Fruit fly (Drosophila melanogaster) whole organism, wandering third instar larva: ENCODE results near the gene CG33223.

ENCODE experiments used
- Abd-B ChIP-seq: fragments of >200 bp; optimal IDR thresholded peaks from 2 replicates; lab custom pipeline; 2017; ENCODE audit warnings: missing biosample characterization, missing genetic modification characterization
- CG32264 ChIP-seq: fragments of 200-800 bp; sonication (Bioruptor generic); optimal IDR thresholded peaks from 2 replicates; lab custom pipeline; 2016; ENCODE audit warnings: missing biosample characterization, missing genetic modification characterization
- CG9705 ChIP-seq: fragments of 200-800 bp; sonication (Bioruptor generic); optimal IDR thresholded peaks from 2 replicates; lab custom pipeline; 2018; ENCODE audit warnings: missing biosample characterization, mild to moderate bottlenecking, missing genetic modification characterization
- CrebA ChIP-seq: fragments of 200-800 bp; sonication (Bioruptor generic); optimal IDR thresholded peaks from 2 replicates; lab custom pipeline; 2016; ENCODE audit warnings: missing biosample characterization, mild to moderate bottlenecking, missing genetic modification characterization, borderline replicate concordance
- Dfd ChIP-seq: fragments of >200 bp; optimal IDR thresholded peaks from 2 replicates; lab custom pipeline; 2017; ENCODE audit warnings: missing biosample characterization, missing genetic modification characterization
- Dif ChIP-seq: fragments of 200-275, 200-300 bp; sonication (Bioruptor generic); optimal IDR thresholded peaks from 2 replicates; lab custom pipeline; 2018; ENCODE audit warnings: missing biosample characterization, missing genetic modification characterization; ENCODE audit not compliant: partially characterized antibody
- GATAd ChIP-seq: sonication (Bioruptor generic); optimal IDR thresholded peaks from 2 replicates; lab custom pipeline; 2016; ENCODE audit warnings: missing biosample characterization, missing genetic modification characterization
- HLH106 ChIP-seq: fragments of 200-800 bp; optimal IDR thresholded peaks from 3 replicates; lab custom pipeline; 2019; ENCODE audit warnings: missing biosample characterization, mild to moderate bottlenecking, missing genetic modification characterization, moderate library complexity
- Hnf4 ChIP-seq: fragments of 200-800 bp; sonication (Bioruptor generic); optimal IDR thresholded peaks from 2 replicates; lab custom pipeline; 2016; ENCODE audit warnings: missing biosample characterization, mild to moderate bottlenecking, missing genetic modification characterization
- Hr78 ChIP-seq: fragments of >200 bp; optimal IDR thresholded peaks from 2 replicates; lab custom pipeline; 2017; ENCODE audit warnings: missing biosample characterization, missing genetic modification characterization
- Hr83 ChIP-seq: fragments of 200-300 bp; sonication (Bioruptor generic); optimal IDR thresholded peaks from 2 replicates; lab custom pipeline; 2016; ENCODE audit warnings: missing biosample characterization, mild to moderate bottlenecking, missing genetic modification characterization, moderate library complexity; ENCODE audit not compliant: poor library complexity, severe bottlenecking
- Jra ChIP-seq: sonication (Bioruptor generic); optimal IDR thresholded peaks from 2 replicates; lab custom pipeline; 2016; ENCODE audit warnings: missing biosample characterization, missing genetic modification characterization
- Mio ChIP-seq: sonication (Bioruptor generic); optimal IDR thresholded peaks from 2 replicates; lab custom pipeline; 2016; ENCODE audit warnings: missing biosample characterization, missing genetic modification characterization
- Myc ChIP-seq: fragments of >200 bp; optimal IDR thresholded peaks from 2 replicates; lab custom pipeline; 2017
- N ChIP-seq: fragments of >200 bp; optimal IDR thresholded peaks from 2 replicates; lab custom pipeline; 2018; ENCODE audit warnings: missing biosample characterization, missing external identifiers, missing genetic modification characterization
- OdsH ChIP-seq: fragments of 200-800 bp; sonication (Bioruptor generic); optimal IDR thresholded peaks from 2 replicates; lab custom pipeline; 2016; ENCODE audit warnings: missing biosample characterization, mild to moderate bottlenecking, missing genetic modification characterization
- Rel ChIP-seq, 2 experiments: fragments of 200-800 bp; sonication (Bioruptor generic) in 1 of 2; optimal IDR thresholded peaks; 2 replicates in 1 of 2; 3 replicates in 1 of 2; lab custom pipeline; 2016 to 2019; ENCODE audit warnings: mild to moderate bottlenecking in 2 of 2, missing biosample characterization in 2 of 2, missing genetic modification characterization in 2 of 2, moderate library complexity in 1 of 2
- Sp1 ChIP-seq: fragments of 200-800 bp; sonication (Bioruptor generic); optimal IDR thresholded peaks from 3 replicates; lab custom pipeline; 2019; ENCODE audit warnings: missing biosample characterization, mild to moderate bottlenecking, missing genetic modification characterization, moderate library complexity
- Vsx2 ChIP-seq: fragments of 200-300, 225-300 bp; sonication (Bioruptor generic); optimal IDR thresholded peaks from 2 replicates; lab custom pipeline; 2018; ENCODE audit warnings: missing biosample characterization, missing genetic modification characterization; ENCODE audit not compliant: partially characterized antibody
- br ChIP-seq: fragments of 200-800 bp; sonication (Bioruptor generic); optimal IDR thresholded peaks from 2 replicates; lab custom pipeline; 2016; ENCODE audit warnings: missing biosample characterization, missing genetic modification characterization
- brk ChIP-seq: fragments of 200-800 bp; sonication (Bioruptor generic); optimal IDR thresholded peaks from 2 replicates; lab custom pipeline; 2016; ENCODE audit warnings: missing biosample characterization, mild to moderate bottlenecking, missing genetic modification characterization
- dl ChIP-seq, 2 experiments: fragments of 175-275, 200-275 bp in 1 of 2; fragments of 200-275 bp in 1 of 2; sonication (Bioruptor generic); optimal IDR thresholded peaks; lab custom pipeline; 2018; ENCODE audit warnings: mild to moderate bottlenecking in 2 of 2, missing biosample characterization in 2 of 2, missing genetic modification characterization in 2 of 2, moderate library complexity in 2 of 2; ENCODE audit not compliant: partially characterized antibody in 2 of 2, insufficient read depth in 1 of 2
- dmrt93B ChIP-seq: fragments of 200-800 bp; sonication (Bioruptor generic); optimal IDR thresholded peaks from 2 replicates; lab custom pipeline; 2018; ENCODE audit warnings: missing biosample characterization, mild to moderate bottlenecking, missing genetic modification characterization
- dsf ChIP-seq: sonication (Bioruptor generic); optimal IDR thresholded peaks from 2 replicates; lab custom pipeline; 2016; ENCODE audit warnings: missing biosample characterization, missing genetic modification characterization, borderline replicate concordance
- ey ChIP-seq: fragments of 200-800 bp; sonication (Bioruptor generic); optimal IDR thresholded peaks from 2 replicates; lab custom pipeline; 2016; ENCODE audit warnings: missing biosample characterization, missing genetic modification characterization
- foxo ChIP-seq, 2 experiments: fragments of 200-800 bp; sonication (Bioruptor generic); optimal IDR thresholded peaks; 2 replicates in 1 of 2; 3 replicates in 1 of 2; lab custom pipeline; 2016 to 2017; ENCODE audit warnings: missing biosample characterization in 2 of 2, missing genetic modification characterization in 2 of 2
- fru ChIP-seq: fragments of 200-800 bp; sonication (Bioruptor generic); optimal IDR thresholded peaks from 3 replicates; lab custom pipeline; 2016; ENCODE audit warnings: missing biosample characterization, mild to moderate bottlenecking, missing genetic modification characterization
- h ChIP-seq: fragments of 200-800 bp; sonication (Bioruptor generic); optimal IDR thresholded peaks from 3 replicates; lab custom pipeline; 2016; ENCODE audit warnings: missing biosample characterization, mild to moderate bottlenecking, missing genetic modification characterization
- jim ChIP-seq: fragments of 175-275, 200-325 bp; sonication (Bioruptor generic); optimal IDR thresholded peaks from 2 replicates; lab custom pipeline; 2016; ENCODE audit warnings: missing biosample characterization, mild to moderate bottlenecking, missing genetic modification characterization
- lola ChIP-seq: fragments of >200 bp; optimal IDR thresholded peaks from 2 replicates; lab custom pipeline; 2017; ENCODE audit warnings: missing biosample characterization, missing genetic modification characterization
- pan ChIP-seq: fragments of >200 bp; optimal IDR thresholded peaks from 2 replicates; lab custom pipeline; 2017
- psq ChIP-seq: fragments of 200-800 bp; sonication (Bioruptor generic); optimal IDR thresholded peaks from 3 replicates; lab custom pipeline; 2017; ENCODE audit warnings: missing biosample characterization, mild to moderate bottlenecking, missing genetic modification characterization, moderate library complexity
- rgr ChIP-seq: fragments of 200-800 bp; sonication (Bioruptor generic); optimal IDR thresholded peaks from 3 replicates; lab custom pipeline; 2016; ENCODE audit warnings: missing biosample characterization, mild to moderate bottlenecking, missing genetic modification characterization
- sage ChIP-seq: fragments of 200-800 bp; sonication (Bioruptor generic); optimal IDR thresholded peaks from 2 replicates; lab custom pipeline; 2016; ENCODE audit warnings: missing biosample characterization, mild to moderate bottlenecking, missing genetic modification characterization
- sv ChIP-seq: fragments of 200-800 bp; sonication (Bioruptor generic); optimal IDR thresholded peaks from 3 replicates; lab custom pipeline; 2016; ENCODE audit warnings: missing biosample characterization, missing genetic modification characterization
- tai ChIP-seq: sonication (Bioruptor generic); optimal IDR thresholded peaks from 2 replicates; lab custom pipeline; 2016; ENCODE audit warnings: missing biosample characterization, missing genetic modification characterization
- usp ChIP-seq: fragments of >200 bp; optimal IDR thresholded peaks from 2 replicates; lab custom pipeline; 2017; ENCODE audit warnings: missing biosample characterization, missing genetic modification characterization
- woc ChIP-seq: sonication (Bioruptor generic); optimal IDR thresholded peaks from 2 replicates; lab custom pipeline; 2016; ENCODE audit warnings: missing biosample characterization, mild to moderate bottlenecking, missing genetic modification characterization

The CG33223 gene

DNA sequence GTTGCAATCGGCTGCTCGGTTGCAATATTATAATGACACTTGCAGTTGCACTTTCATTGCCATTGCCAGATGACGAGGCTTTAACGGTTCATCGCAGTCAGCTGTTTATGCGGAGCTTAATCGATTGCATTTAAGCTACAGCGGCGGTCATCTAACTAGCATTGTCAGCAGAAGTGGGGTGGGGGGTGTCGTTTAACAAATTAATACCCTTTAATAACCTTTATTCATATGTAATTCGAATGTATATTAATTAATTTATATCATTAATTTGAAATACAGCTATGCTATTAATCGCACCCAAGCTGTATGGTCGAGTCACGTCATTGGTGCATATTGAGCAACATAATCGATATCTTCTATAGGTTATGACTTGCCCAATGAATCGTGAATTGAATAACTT, 9.2 kb upstream of the CG33223 start:
- TF ChIP-seq Dif (GFP tag; lab: Kevin White, UChicago) (no peak), CG32264 (GFP tag; lab: Kevin White, UChicago) (no peak), CG9705 (GFP tag; lab: Kevin White, UChicago) (no peak), CrebA (no peak), rgr (GFP tag; lab: Kevin White, UChicago) (peak; percentile 56), ey (GFP tag; lab: Kevin White, UChicago) (peak; percentile 19), brk (GFP tag; lab: Kevin White, UChicago) (no peak), Hr78 (no peak), usp (GFP tag; lab: Kevin White, UChicago) (no peak), Jra (GFP tag; lab: Kevin White, UChicago) (no peak), fru (GFP tag; lab: Kevin White, UChicago) (peak; percentile 26), br (GFP tag; lab: Kevin White, UChicago) (no peak), Mio (GFP tag; lab: Kevin White, UChicago) (no peak), h (GFP tag; lab: Kevin White, UChicago) (peak; percentile 48), foxo (GFP tag; optimal IDR thresholded peaks at IDR 0.05; lab: Kevin White, UChicago) (peak in 1 of 2 experiments; percentile 68), Sp1 (GFP tag; lab: Kevin White, UChicago) (peak; percentile 49), OdsH (no peak), jim (no peak), HLH106 (peak; percentile 68), Hnf4 (GFP tag; lab: Kevin White, UChicago) (peak; percentile 17), sage (peak; percentile 34), dmrt93B (GFP tag; lab: Kevin White, UChicago) (peak; percentile 45), psq (GFP tag; lab: Kevin White, UChicago) (peak; percentile 24), sv (GFP tag; lab: Kevin White, UChicago) (peak; percentile 34)

DNA sequence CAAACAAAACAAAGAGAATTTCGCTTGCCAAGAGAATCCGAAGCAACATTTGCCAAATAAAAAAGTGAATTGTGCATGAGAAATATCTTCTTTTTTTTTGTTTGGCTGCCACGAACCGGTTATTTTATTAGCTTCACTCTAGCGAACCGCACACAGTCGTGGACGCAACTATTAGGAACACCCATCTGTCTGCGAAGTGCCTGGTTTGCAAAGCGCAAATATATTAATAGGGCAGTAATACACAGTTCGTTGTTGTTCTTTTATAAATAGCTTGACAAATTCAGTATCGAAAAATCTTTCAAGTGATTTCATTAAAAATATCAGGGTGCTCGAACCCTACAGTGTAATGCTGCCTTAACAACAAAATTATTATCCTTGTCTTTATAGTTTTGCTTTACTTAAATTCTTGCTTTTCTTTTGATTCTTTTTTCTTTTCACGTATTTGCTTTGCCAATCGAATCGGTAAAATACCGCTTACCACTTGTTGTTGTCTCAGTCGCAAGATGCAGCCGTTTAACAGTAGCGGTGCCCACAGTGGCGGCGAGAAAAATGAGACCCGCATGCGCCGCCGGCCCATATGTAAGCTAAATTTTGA, 7.9 kb upstream of the CG33223 start:
- TF ChIP-seq Dif (GFP tag; lab: Kevin White, UChicago) (no peak), Hr78 (no peak), tai (no peak), woc (GFP tag; lab: Kevin White, UChicago) (peak; percentile 23), CG9705 (GFP tag; lab: Kevin White, UChicago) (no peak), dsf (no peak), N (GFP tag; lab: Kevin White, UChicago) (no peak), ey (GFP tag; lab: Kevin White, UChicago) (peak; percentile 24), foxo (GFP tag; optimal IDR thresholded peaks at IDR 0.05; lab: Kevin White, UChicago) (peak in 1 of 2 experiments; percentile 61), GATAd (GFP tag; lab: Kevin White, UChicago) (no peak), HLH106 (peak; percentile 53), Hr83 (peak; percentile 57), CrebA (no peak), fru (GFP tag; lab: Kevin White, UChicago) (peak; percentile 27), Rel (GFP tag; optimal IDR thresholded peaks at IDR 0.05; lab: Kevin White, UChicago) (no peak), Rel (tag; optimal IDR thresholded peaks at IDR 0.05; lab: Kevin White, UChicago) (no peak), Sp1 (GFP tag; lab: Kevin White, UChicago) (peak; percentile 29), OdsH (peak; percentile 8), psq (GFP tag; lab: Kevin White, UChicago) (peak; percentile 47), rgr (GFP tag; lab: Kevin White, UChicago) (no peak), dmrt93B (GFP tag; lab: Kevin White, UChicago) (no peak), dl (GFP tag; optimal IDR thresholded peaks at IDR 0.05; lab: Kevin White, UChicago; ENCODE audit: insufficient read depth in 1 of 2, partially characterized antibody in 2 of 2) (no peak), lola (GFP tag; lab: Kevin White, UChicago) (no peak), Hnf4 (GFP tag; lab: Kevin White, UChicago) (peak; percentile 9), CG32264 (GFP tag; lab: Kevin White, UChicago) (no peak), Mio (GFP tag; lab: Kevin White, UChicago) (no peak), jim (no peak), Dfd (GFP tag; lab: Kevin White, UChicago) (no peak), pan (no peak), usp (GFP tag; lab: Kevin White, UChicago) (no peak), Myc (lab: Kevin White, UChicago) (no peak), brk (GFP tag; lab: Kevin White, UChicago) (no peak), Vsx2 (peak; percentile 89), br (GFP tag; lab: Kevin White, UChicago) (peak; percentile 2), sage (no peak), h (GFP tag; lab: Kevin White, UChicago) (peak; percentile 19), Jra (GFP tag; lab: Kevin White, UChicago) (peak; percentile 4), Abd-B (GFP tag; lab: Kevin White, UChicago) (no peak), sv (GFP tag; lab: Kevin White, UChicago) (no peak)
